Fruit fly (Drosophila melanogaster) whole organism, embryonic: Measurements from ENCODE around the gene CRAT.
A peak's percentile ranks its signal among the peaks of the same experiment; 100 is the strongest.

Experiments
- CG10267 ChIP-seq: fragments of 200-800 bp; sonication (Bioruptor generic); optimal IDR thresholded peaks from 2 replicates; lab custom pipeline; 2018; ENCODE audit warnings: missing biosample characterization, mild to moderate bottlenecking, missing genetic modification characterization, moderate library complexity
- CG10431 ChIP-seq: fragments of 200-800 bp; sonication (Bioruptor generic); optimal IDR thresholded peaks from 3 replicates; lab custom pipeline; 2018; ENCODE audit warnings: missing biosample characterization, mild to moderate bottlenecking, missing genetic modification characterization
- CG2202 ChIP-seq: fragments of 200-800 bp; sonication (Bioruptor generic); optimal IDR thresholded peaks from 2 replicates; lab custom pipeline; 2018; ENCODE audit warnings: missing biosample characterization, mild to moderate bottlenecking, missing genetic modification characterization
- Neu2 ChIP-seq: fragments of 200-800 bp; sonication (Bioruptor generic); optimal IDR thresholded peaks from 3 replicates; lab custom pipeline; 2016; ENCODE audit warnings: missing biosample characterization, missing genetic modification characterization, borderline replicate concordance
- phol ChIP-seq: fragments of 200-800 bp; sonication (Bioruptor generic); optimal IDR thresholded peaks from 3 replicates; lab custom pipeline; 2018; ENCODE audit warnings: missing biosample characterization, mild to moderate bottlenecking, missing genetic modification characterization, moderate library complexity

DNA sequence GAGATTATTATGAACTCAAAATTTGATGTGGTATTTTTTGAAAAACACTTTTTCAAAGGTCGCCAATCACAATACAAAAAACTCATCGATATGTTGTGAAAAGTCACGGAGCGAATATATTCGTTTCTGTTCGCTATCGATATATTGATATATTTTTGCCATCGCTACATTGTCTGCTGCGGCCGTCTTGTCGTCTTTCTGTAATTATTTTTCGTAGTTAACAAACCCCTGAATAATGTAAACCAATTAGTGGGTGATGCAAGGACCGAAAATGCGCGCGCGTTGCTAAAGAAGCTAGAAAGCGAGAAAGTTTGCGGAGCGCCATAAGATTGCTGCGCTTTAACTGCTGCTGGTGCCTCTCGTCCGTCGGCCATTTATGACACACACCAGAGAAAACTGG is 25.1 kb downstream of the CRAT start, which contains the start of gene Pak:
- TF ChIP-seq CG10267 (peak; percentile 27), CG2202 (tag; lab: Kevin White, UChicago) (no peak), CG10431 (GFP tag; lab: Kevin White, UChicago) (no peak), Neu2 (GFP tag; lab: Kevin White, UChicago) (no peak), phol (peak; percentile 57)
